Worm (Caenorhabditis elegans) whole organism, midembryonic: ENCODE data around the gene lim-4.

Source experiments
- T22C8.4 ChIP-seq: fragments of 200-800 bp; sonication (Bioruptor generic); IDR thresholded peaks from 2 replicates; pipeline ENCODE4 v1.3.6; 2022; ENCODE audit warnings: missing genetic modification characterization, missing compliant biosample characterization
- cog-1 ChIP-seq: sonication (generic microtip); optimal IDR thresholded peaks from 2 replicates; lab custom pipeline; 2016; ENCODE audit warnings: missing genetic modification characterization, missing compliant biosample characterization
- flt-1 ChIP-seq: fragments of 200-800 bp; sonication (Bioruptor generic); IDR thresholded peaks from 2 replicates; pipeline ENCODE4 v1.3.6; 2022; ENCODE audit warnings: missing genetic modification characterization, missing compliant biosample characterization
- klf-2 ChIP-seq: fragments of 200-800 bp; sonication (Bioruptor generic); conservative IDR thresholded peaks from 2 replicates; pipeline ENCODE4 v1.3.6; 2022; ENCODE audit warnings: missing genetic modification reagents, missing genetic modification characterization, missing compliant biosample characterization
- med-1 ChIP-seq: sonication (generic microtip); optimal IDR thresholded peaks from 2 replicates; lab custom pipeline; 2017; ENCODE audit warnings: missing genetic modification characterization, mild to moderate bottlenecking, missing compliant biosample characterization, antibody characterized with exemption, missing genetic modification reagents; ENCODE audit not compliant: insufficient read depth
- ref-1 ChIP-seq: fragments of 200-800 bp; sonication (Bioruptor generic); conservative IDR thresholded peaks from 2 replicates; pipeline ENCODE4 v1.3.6; 2022; ENCODE audit warnings: missing genetic modification reagents, missing genetic modification characterization, missing compliant biosample characterization
- tab-1 ChIP-seq: fragments of 200-800 bp; sonication (Bioruptor generic); IDR thresholded peaks from 2 replicates; pipeline ENCODE4 v1.3.6; 2022; ENCODE audit warnings: missing genetic modification characterization, missing compliant biosample characterization
- ztf-23 ChIP-seq: fragments of 200-800 bp; sonication (Bioruptor generic); IDR thresholded peaks from 2 replicates; pipeline ENCODE4 v1.3.6; 2022; ENCODE audit warnings: missing genetic modification reagents, missing genetic modification characterization, missing compliant biosample characterization
- ztf-29 ChIP-seq: fragments of 200-800 bp; sonication (Bioruptor generic); IDR thresholded peaks from 2 replicates; pipeline ENCODE4 v1.3.6; 2022; ENCODE audit warnings: missing genetic modification reagents, missing genetic modification characterization, missing compliant biosample characterization

The lim-4 gene

ce11 chrX:3904568-3904967 is 31.2 kb upstream of the lim-4 start, which contains the start of gene sup-12:
sup-12 (plus strand) TSS chrX:3904584.
- TF ChIP-seq T22C8.4 (GFP tag; lab: Robert Waterston, UW) (no peak), ztf-29 (GFP tag; lab: Robert Waterston, UW) (no peak), tab-1 (GFP tag; lab: Robert Waterston, UW) (no peak), ref-1 (GFP tag; lab: Robert Waterston, UW) (no peak), cog-1 (tag; lab: Kevin White, UChicago) (no peak), klf-2 (GFP tag; lab: Robert Waterston, UW) (no peak), med-1 (GFP tag; lab: Kevin White, UChicago) (no peak), flt-1 (no peak), ztf-23 (no peak)

- TF ChIP-seq flt-1 (no peak), ref-1 (GFP tag; lab: Robert Waterston, UW) (no peak), ztf-23 (no peak), cog-1 (tag; lab: Kevin White, UChicago) (no peak), klf-2 (GFP tag; lab: Robert Waterston, UW) (no peak), med-1 (GFP tag; lab: Kevin White, UChicago) (no peak), ztf-29 (GFP tag; lab: Robert Waterston, UW) (no peak), T22C8.4 (GFP tag; lab: Robert Waterston, UW) (no peak), tab-1 (GFP tag; lab: Robert Waterston, UW) (no peak)
Observed at ce11 chrX:3901389-3901788, 28.0 kb upstream of the lim-4 start.

- no peak for TF ChIP-seq cog-1 (tag; lab: Kevin White, UChicago)
- TF ChIP-seq ref-1 (GFP tag; lab: Robert Waterston, UW): no peak
- TF ChIP-seq med-1 (GFP tag; lab: Kevin White, UChicago): no peak
- no peak for TF ChIP-seq ztf-29 (GFP tag; lab: Robert Waterston, UW)
- no peak for TF ChIP-seq tab-1 (GFP tag; lab: Robert Waterston, UW)
- TF ChIP-seq klf-2 (GFP tag; lab: Robert Waterston, UW): no peak
- no peak for TF ChIP-seq flt-1
- TF ChIP-seq T22C8.4 (GFP tag; lab: Robert Waterston, UW): no peak
- no peak for TF ChIP-seq ztf-23
Observed at ce11 chrX:3900715-3901114, 27.4 kb upstream of the lim-4 start.

ce11 chrX:3898255-3899177 is 25.2 kb upstream of the lim-4 start:
- TF ChIP-seq ztf-23 (no peak), flt-1 (no peak), med-1 (GFP tag; lab: Kevin White, UChicago) (no peak), tab-1 (GFP tag; lab: Robert Waterston, UW) (no peak), ref-1 (GFP tag; lab: Robert Waterston, UW) (no peak)

DNA sequence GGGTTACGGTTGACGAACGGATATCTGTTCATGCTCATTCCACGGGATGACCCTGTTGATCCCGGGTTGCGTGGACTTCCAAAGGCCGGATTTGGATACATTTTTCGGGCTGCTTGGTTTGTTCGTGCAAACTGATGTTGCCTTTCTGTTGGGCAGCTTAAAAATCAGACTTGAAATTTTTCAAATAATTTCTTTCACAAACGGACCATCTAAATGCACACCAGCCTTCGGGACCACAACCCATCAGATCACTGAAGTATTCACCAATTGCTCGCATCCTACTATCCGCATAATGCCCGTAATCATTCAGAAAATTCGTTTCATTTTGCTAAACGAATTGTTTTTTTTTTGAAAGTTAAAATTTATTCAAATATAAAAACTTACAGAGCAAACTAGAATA is 22.2 kb upstream of the lim-4 start, which contains the start of gene F47F2.3:
Gene F47F2.3 (minus strand): TSS at position 101 of the 400 bp plus-strand sequence.
- TF ChIP-seq ztf-29 (GFP tag; lab: Robert Waterston, UW) (no peak), ref-1 (GFP tag; lab: Robert Waterston, UW) (no peak), tab-1 (GFP tag; lab: Robert Waterston, UW) (no peak), cog-1 (tag; lab: Kevin White, UChicago) (no peak), klf-2 (GFP tag; lab: Robert Waterston, UW) (no peak), ztf-23 (no peak), med-1 (GFP tag; lab: Kevin White, UChicago) (no peak), flt-1 (no peak), T22C8.4 (GFP tag; lab: Robert Waterston, UW) (no peak)

ce11 chrX:3887595-3887994 is 14.2 kb upstream of the lim-4 start:
- TF ChIP-seq klf-2 (GFP tag; lab: Robert Waterston, UW) (no peak), tab-1 (GFP tag; lab: Robert Waterston, UW) (no peak), ztf-23 (no peak), T22C8.4 (GFP tag; lab: Robert Waterston, UW) (no peak), med-1 (GFP tag; lab: Kevin White, UChicago) (no peak), ref-1 (GFP tag; lab: Robert Waterston, UW) (no peak), cog-1 (tag; lab: Kevin White, UChicago) (no peak), flt-1 (no peak), ztf-29 (GFP tag; lab: Robert Waterston, UW) (no peak)

DNA sequence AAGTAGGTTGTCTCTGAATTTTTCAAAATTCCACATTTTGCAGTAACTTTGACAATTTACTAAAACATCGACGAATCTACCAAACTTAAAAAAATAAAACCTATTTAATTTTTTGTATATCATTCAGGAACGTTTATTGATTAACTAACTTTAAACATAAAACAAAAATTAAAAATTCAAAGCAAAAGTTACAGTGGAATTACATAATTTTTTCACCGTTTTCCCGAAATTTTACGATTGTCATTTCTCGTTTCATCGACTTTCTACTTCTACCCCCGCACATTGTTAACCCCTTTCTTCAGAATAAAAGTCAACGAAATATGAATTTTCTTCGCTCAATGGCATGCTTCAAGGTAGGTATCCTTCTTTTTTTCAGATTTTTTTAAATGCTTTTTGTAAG is 4.9 kb upstream of the lim-4 start, which contains the start of gene F47F2.1:
Gene F47F2.1 (plus strand): TSS at position 301 of the 400 bp plus-strand sequence.
- TF ChIP-seq cog-1 (tag; lab: Kevin White, UChicago) (no peak), tab-1 (GFP tag; lab: Robert Waterston, UW) (no peak), med-1 (GFP tag; lab: Kevin White, UChicago) (no peak), klf-2 (GFP tag; lab: Robert Waterston, UW) (no peak), ref-1 (GFP tag; lab: Robert Waterston, UW) (no peak), ztf-23 (no peak), T22C8.4 (GFP tag; lab: Robert Waterston, UW) (no peak), ztf-29 (GFP tag; lab: Robert Waterston, UW) (no peak), flt-1 (no peak)

DNA sequence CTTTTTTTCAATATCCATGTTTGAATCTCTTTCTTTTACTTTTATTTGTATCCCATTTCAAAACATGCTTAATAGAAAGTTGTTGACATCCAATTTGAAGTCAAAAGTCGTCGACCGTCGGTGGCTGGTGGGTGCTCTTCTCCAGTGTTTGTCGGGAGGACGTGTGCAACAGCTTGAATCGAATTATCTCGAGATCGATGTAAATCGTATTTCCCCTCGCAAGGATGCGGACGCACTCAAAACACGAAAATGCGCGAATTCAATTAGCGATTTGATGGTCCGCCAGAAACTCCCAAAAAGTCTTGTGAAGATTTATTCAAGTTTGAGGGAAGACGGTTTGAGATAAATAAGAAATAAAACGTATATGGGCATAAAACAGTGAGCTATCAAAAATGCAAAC is 2.4 kb upstream of the lim-4 start:
- TF ChIP-seq cog-1 (tag; lab: Kevin White, UChicago): no peak
- no peak for TF ChIP-seq ztf-23
- no peak for TF ChIP-seq klf-2 (GFP tag; lab: Robert Waterston, UW)
- no peak for TF ChIP-seq T22C8.4 (GFP tag; lab: Robert Waterston, UW)
- TF ChIP-seq med-1 (GFP tag; lab: Kevin White, UChicago): no peak
- TF ChIP-seq flt-1: no peak
- TF ChIP-seq tab-1 (GFP tag; lab: Robert Waterston, UW): no peak
- TF ChIP-seq ref-1 (GFP tag; lab: Robert Waterston, UW): no peak
- no peak for TF ChIP-seq ztf-29 (GFP tag; lab: Robert Waterston, UW)
